Fruit fly (Drosophila melanogaster) whole organism, prepupa: ENCODE results near the gene CG10195.

Experiments
- Blimp-1 ChIP-seq: fragments of 200-800 bp; sonication (Bioruptor generic); optimal IDR thresholded peaks from 3 replicates; lab custom pipeline; 2017; ENCODE audit warnings: missing biosample characterization, missing genetic modification characterization, mild to moderate bottlenecking, moderate library complexity, missing genetic modification reagents
- CG11294 ChIP-seq: fragments of 200-800 bp; sonication (Bioruptor generic); IDR thresholded peaks from 2 replicates; pipeline ENCODE4 v1.3.6; 2022; ENCODE audit warnings: missing biosample characterization, missing genetic modification characterization
- CG11902 ChIP-seq: fragments of 200-800 bp; sonication (Bioruptor generic); optimal IDR thresholded peaks from 3 replicates; lab custom pipeline; 2016; ENCODE audit warnings: missing biosample characterization, missing genetic modification characterization
- CG34406 ChIP-seq: fragments of 200-800 bp; sonication (Bioruptor generic); optimal IDR thresholded peaks from 3 replicates; lab custom pipeline; 2016; ENCODE audit warnings: missing biosample characterization, missing genetic modification characterization
- CG8319 ChIP-seq: fragments of 200-800 bp; sonication (Bioruptor generic); optimal IDR thresholded peaks from 3 replicates; lab custom pipeline; 2016; ENCODE audit warnings: missing biosample characterization, missing genetic modification characterization
- Eip75B ChIP-seq: fragments of 200-800 bp; sonication (Bioruptor generic); optimal IDR thresholded peaks from 3 replicates; lab custom pipeline; 2016; ENCODE audit warnings: missing biosample characterization, missing genetic modification characterization
- Met ChIP-seq: fragments of 200-800 bp; sonication (Bioruptor generic); optimal IDR thresholded peaks from 3 replicates; lab custom pipeline; 2016; ENCODE audit warnings: missing biosample characterization, missing genetic modification characterization
- OdsH ChIP-seq: fragments of 200-800 bp; sonication (Bioruptor generic); optimal IDR thresholded peaks from 3 replicates; lab custom pipeline; 2016; ENCODE audit warnings: missing biosample characterization, missing genetic modification characterization
- Sox14 ChIP-seq: fragments of 200-800 bp; sonication (Bioruptor generic); optimal IDR thresholded peaks from 3 replicates; lab custom pipeline; 2016; ENCODE audit warnings: missing biosample characterization, missing genetic modification characterization
- cyc ChIP-seq: fragments of 200-800 bp; sonication (Bioruptor generic); optimal IDR thresholded peaks from 3 replicates; lab custom pipeline; 2016; ENCODE audit warnings: missing biosample characterization, missing genetic modification characterization
- dac ChIP-seq: fragments of 200-800 bp; sonication (Bioruptor generic); optimal IDR thresholded peaks from 2 replicates; lab custom pipeline; 2017; ENCODE audit warnings: missing biosample characterization, mild to moderate bottlenecking, missing genetic modification characterization
- lz ChIP-seq: fragments of 200-800 bp; sonication (Bioruptor generic); optimal IDR thresholded peaks from 3 replicates; lab custom pipeline; 2016; ENCODE audit warnings: missing biosample characterization, missing genetic modification characterization
- pdm3 ChIP-seq: fragments of 200-800 bp; sonication (Bioruptor generic); optimal IDR thresholded peaks from 3 replicates; lab custom pipeline; 2016; ENCODE audit warnings: missing biosample characterization, missing genetic modification characterization
- salr ChIP-seq, 2 experiments: fragments of 200-800 bp; sonication (Bioruptor generic); optimal IDR thresholded peaks; 3 replicates each; lab custom pipeline; 2016 to 2018; ENCODE audit warnings: missing biosample characterization in 2 of 2, missing genetic modification characterization in 2 of 2, mild to moderate bottlenecking in 1 of 2

DNA sequence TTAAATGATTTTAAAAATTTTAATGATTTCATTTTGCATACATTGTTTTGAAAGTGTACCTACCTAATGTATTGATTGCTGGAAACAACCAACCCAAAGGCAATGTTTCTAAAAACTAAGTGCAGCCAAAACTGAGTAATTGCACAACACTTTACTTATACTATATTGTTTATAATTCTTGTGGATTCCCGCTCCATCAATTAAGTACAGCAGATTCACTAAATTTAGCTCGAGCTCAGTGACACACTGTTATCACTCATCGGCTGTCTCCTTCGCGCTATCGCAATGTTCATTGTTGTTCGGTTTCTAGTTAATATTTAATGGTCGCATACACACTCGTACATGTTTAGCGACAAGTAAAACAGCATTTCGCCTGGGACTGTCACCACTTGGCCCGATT is 28.8 kb downstream of the CG10195 start:
- no peak for TF ChIP-seq Eip75B (GFP tag; lab: Kevin White, UChicago)
- no peak for TF ChIP-seq CG11294 (GFP tag; lab: Robert Waterston, UW)
- TF ChIP-seq CG8319 = no peak
- no peak for TF ChIP-seq cyc (GFP tag; lab: Kevin White, UChicago)
- no peak for TF ChIP-seq CG34406 (GFP tag; lab: Kevin White, UChicago)
- TF ChIP-seq lz = no peak
- TF ChIP-seq OdsH = no peak
- no peak for TF ChIP-seq Blimp-1 (GFP tag; lab: Kevin White, UChicago)
- TF ChIP-seq CG11902 (GFP tag; lab: Kevin White, UChicago) = no peak
- no peak for TF ChIP-seq salr (GFP tag; optimal IDR thresholded peaks at IDR 0.05; lab: Kevin White, UChicago)
- no peak for TF ChIP-seq Met (GFP tag; lab: Kevin White, UChicago)
- no peak for TF ChIP-seq dac (GFP tag; lab: Kevin White, UChicago)
- no peak for TF ChIP-seq Sox14 (GFP tag; lab: Kevin White, UChicago)
- no peak for TF ChIP-seq pdm3 (GFP tag; lab: Kevin White, UChicago)
